Fruit fly (Drosophila melanogaster) whole organism, embryonic: ENCODE results near the gene Setx.

ENCODE experiments used
- BEAF-32 ChIP-seq: fragments of 200-800 bp; sonication (Bioruptor generic); optimal IDR thresholded peaks from 3 replicates; lab custom pipeline; 2017; ENCODE audit warnings: missing biosample characterization, missing genetic modification characterization, mild to moderate bottlenecking, moderate library complexity, missing genetic modification reagents
- CG12071 ChIP-seq: fragments of 200-800 bp; sonication (Bioruptor generic); optimal IDR thresholded peaks from 3 replicates; lab custom pipeline; 2018; ENCODE audit warnings: missing biosample characterization, mild to moderate bottlenecking, missing genetic modification characterization
- CG12659 ChIP-seq: fragments of 200-800 bp; sonication (Bioruptor generic); optimal IDR thresholded peaks from 3 replicates; lab custom pipeline; 2017; ENCODE audit warnings: mild to moderate bottlenecking, missing biosample characterization, missing genetic modification reagents, missing genetic modification characterization
- CG13123 ChIP-seq: fragments of 200-800 bp; sonication (Bioruptor generic); optimal IDR thresholded peaks from 2 replicates; lab custom pipeline; 2016; ENCODE audit warnings: missing biosample characterization, missing genetic modification characterization
- CG1792 ChIP-seq: fragments of 200-800 bp; sonication (Bioruptor generic); optimal IDR thresholded peaks from 2 replicates; lab custom pipeline; 2016; ENCODE audit warnings: missing biosample characterization, missing genetic modification characterization
- CG18262 ChIP-seq: fragments of 200-800 bp; optimal IDR thresholded peaks from 3 replicates; lab custom pipeline; 2019; ENCODE audit warnings: missing biosample characterization, mild to moderate bottlenecking, missing genetic modification characterization, moderate library complexity
- CG2199 ChIP-seq: fragments of 200-800 bp; sonication (Bioruptor generic); IDR thresholded peaks from 3 replicates; pipeline ENCODE4 v1.3.6; 2022; ENCODE audit warnings: missing biosample characterization, missing genetic modification characterization
- CG30020 ChIP-seq: fragments of 200-800 bp; optimal IDR thresholded peaks from 2 replicates; lab custom pipeline; 2019; ENCODE audit warnings: missing biosample characterization, mild to moderate bottlenecking, missing genetic modification characterization, moderate library complexity
- CG3407 ChIP-seq: fragments of 200-800 bp; sonication (Bioruptor generic); optimal IDR thresholded peaks from 2 replicates; lab custom pipeline; 2018; ENCODE audit warnings: missing biosample characterization, mild to moderate bottlenecking, missing genetic modification characterization
- CG6254 ChIP-seq: fragments of 200-800 bp; sonication (Bioruptor generic); optimal IDR thresholded peaks from 3 replicates; lab custom pipeline; 2017; ENCODE audit warnings: mild to moderate bottlenecking, missing biosample characterization, missing genetic modification reagents, missing genetic modification characterization
- CG6683 ChIP-seq: fragments of 200-800 bp; sonication (Bioruptor generic); optimal IDR thresholded peaks from 2 replicates; lab custom pipeline; 2017; ENCODE audit warnings: missing biosample characterization, mild to moderate bottlenecking, missing genetic modification characterization, missing genetic modification reagents
- CG6854 ChIP-seq: fragments of 200-800 bp; sonication (Bioruptor generic); optimal IDR thresholded peaks from 3 replicates; lab custom pipeline; 2017; ENCODE audit warnings: missing biosample characterization, mild to moderate bottlenecking, missing genetic modification characterization
- CG7271 ChIP-seq: fragments of 200-800 bp; sonication (Bioruptor generic); optimal IDR thresholded peaks from 2 replicates; lab custom pipeline; 2018; ENCODE audit warnings: missing biosample characterization, mild to moderate bottlenecking, missing genetic modification characterization, moderate library complexity
- CG7372 ChIP-seq: fragments of 200-800 bp; sonication (Bioruptor generic); IDR thresholded peaks from 2 replicates; pipeline ENCODE4 v1.3.6; 2022; ENCODE audit warnings: missing biosample characterization, missing genetic modification characterization
- CG9437 ChIP-seq: fragments of 200-800 bp; sonication (Bioruptor generic); optimal IDR thresholded peaks from 2 replicates; lab custom pipeline; 2018; ENCODE audit warnings: missing biosample characterization, mild to moderate bottlenecking, missing genetic modification characterization
- CTCF ChIP-seq: fragments of 200-800 bp; sonication (Bioruptor generic); optimal IDR thresholded peaks from 2 replicates; lab custom pipeline; 2017; ENCODE audit warnings: missing biosample characterization, mild to moderate bottlenecking, missing genetic modification characterization, moderate library complexity
- Dfd ChIP-seq, 2 experiments: fragments of >200 bp; optimal IDR thresholded peaks; 2 replicates each; lab custom pipeline; 2017; ENCODE audit warnings: missing biosample characterization in 2 of 2, missing genetic modification characterization in 2 of 2
- Gug ChIP-seq: fragments of 200-800 bp; sonication (Bioruptor generic); IDR thresholded peaks from 4 replicates; pipeline ENCODE4 v1.3.6; 2022; ENCODE audit warnings: missing biosample characterization, missing genetic modification characterization
- Jarid2 ChIP-seq: fragments of 200-800 bp; sonication (Bioruptor generic); optimal IDR thresholded peaks from 3 replicates; lab custom pipeline; 2017; ENCODE audit warnings: mild to moderate bottlenecking, missing biosample characterization, missing genetic modification reagents, missing genetic modification characterization
- Med ChIP-seq: fragments of 200-800 bp; sonication (Bioruptor generic); peaks from one replicate; lab custom pipeline; 2016; ENCODE audit warnings: missing biosample characterization, missing genetic modification characterization, mild to moderate bottlenecking, inconsistent platforms, moderate library complexity
- Mes4 ChIP-seq: fragments of 200-800 bp; sonication (Bioruptor generic); optimal IDR thresholded peaks from 2 replicates; lab custom pipeline; 2016; ENCODE audit warnings: missing biosample characterization, missing genetic modification characterization
- Myb ChIP-seq: fragments of 200-800 bp; sonication (Bioruptor generic); optimal IDR thresholded peaks from 2 replicates; lab custom pipeline; 2016; ENCODE audit warnings: missing biosample characterization, missing genetic modification characterization
- NfI ChIP-seq: fragments of 200-800 bp; sonication (Bioruptor generic); optimal IDR thresholded peaks from 3 replicates; lab custom pipeline; 2018; ENCODE audit warnings: missing biosample characterization, mild to moderate bottlenecking, missing genetic modification characterization, moderate library complexity
- Pdp1 ChIP-seq, 2 experiments: fragments of 200-800 bp; sonication (Bioruptor generic); optimal IDR thresholded peaks; 3 replicates each; lab custom pipeline; 2016; ENCODE audit warnings: missing biosample characterization in 2 of 2, missing genetic modification characterization in 2 of 2, mild to moderate bottlenecking in 1 of 2, moderate library complexity in 1 of 2
- Poxn ChIP-seq: fragments of 200-800 bp; sonication (Bioruptor generic); IDR thresholded peaks from 2 replicates; pipeline ENCODE4 v1.3.6; 2022; ENCODE audit warnings: missing biosample characterization, missing genetic modification characterization
- Ptx1 ChIP-seq: fragments of 200-800 bp; sonication (Bioruptor generic); IDR thresholded peaks from 2 replicates; pipeline ENCODE4 v1.3.6; 2022; ENCODE audit warnings: missing biosample characterization, missing genetic modification characterization
- Ravus ChIP-seq: fragments of 200-800 bp; sonication (Bioruptor generic); IDR thresholded peaks from 2 replicates; pipeline ENCODE4 v1.3.6; 2022; ENCODE audit warnings: missing biosample characterization, missing genetic modification characterization
- Rfx ChIP-seq: fragments of 200-800 bp; sonication (Bioruptor generic); IDR thresholded peaks from 2 replicates; pipeline ENCODE4 v1.3.6; 2022; ENCODE audit warnings: missing biosample characterization, missing genetic modification characterization
- Xbp1 ChIP-seq: fragments of 200-800 bp; sonication (Bioruptor generic); optimal IDR thresholded peaks from 3 replicates; lab custom pipeline; 2016; ENCODE audit warnings: missing biosample characterization, mild to moderate bottlenecking, missing genetic modification characterization
- YL-1 ChIP-seq: fragments of 200-800 bp; sonication (Bioruptor generic); optimal IDR thresholded peaks from 3 replicates; lab custom pipeline; 2017; ENCODE audit warnings: missing biosample characterization, mild to moderate bottlenecking, missing genetic modification characterization
- bowl ChIP-seq: fragments of 200-800 bp; sonication (Bioruptor generic); IDR thresholded peaks from 2 replicates; pipeline ENCODE4 v1.3.6; 2022; ENCODE audit warnings: missing biosample characterization, missing genetic modification characterization
- corto ChIP-seq: fragments of 200-800 bp; sonication (Bioruptor generic); optimal IDR thresholded peaks from 2 replicates; lab custom pipeline; 2016; ENCODE audit warnings: missing biosample characterization, mild to moderate bottlenecking, missing genetic modification characterization, moderate library complexity
- crc ChIP-seq: fragments of 200-800 bp; sonication (Bioruptor generic); optimal IDR thresholded peaks from 2 replicates; lab custom pipeline; 2016; ENCODE audit warnings: missing biosample characterization, missing genetic modification characterization
- crol ChIP-seq: fragments of 200-800 bp; sonication (Bioruptor generic); IDR thresholded peaks from 2 replicates; pipeline ENCODE4 v1.3.6; 2022; ENCODE audit warnings: missing biosample characterization, missing genetic modification characterization
- danr ChIP-seq: fragments of 200-800 bp; sonication (Bioruptor generic); IDR thresholded peaks from 2 replicates; pipeline ENCODE4 v1.3.6; 2022; ENCODE audit warnings: missing biosample characterization, missing genetic modification characterization
- en ChIP-seq: fragments of 200-800 bp; sonication (Bioruptor generic); optimal IDR thresholded peaks from 2 replicates; lab custom pipeline; 2016; ENCODE audit warnings: missing biosample characterization, missing genetic modification characterization
- eve ChIP-seq, 2 experiments: fragments of >200 bp; optimal IDR thresholded peaks; 2 replicates each; lab custom pipeline; 2017; ENCODE audit warnings: missing biosample characterization in 2 of 2, missing genetic modification characterization in 2 of 2
- gcm ChIP-seq: fragments of 200-800 bp; sonication (Bioruptor generic); optimal IDR thresholded peaks from 2 replicates; lab custom pipeline; 2019; ENCODE audit warnings: missing biosample characterization, mild to moderate bottlenecking, missing genetic modification characterization, moderate library complexity
- inv ChIP-seq: fragments of 200-800 bp; sonication (Bioruptor generic); IDR thresholded peaks from 2 replicates; pipeline ENCODE4 v1.3.6; 2022; ENCODE audit warnings: missing biosample characterization, missing genetic modification characterization; ENCODE audit not compliant: partially characterized antibody
- jumu ChIP-seq: fragments of 200-800 bp; sonication (Bioruptor generic); optimal IDR thresholded peaks from 3 replicates; lab custom pipeline; 2016; ENCODE audit warnings: missing biosample characterization, missing genetic modification characterization
- lov ChIP-seq, 2 experiments: fragments of 200-800 bp in 1 of 2; fragments of >200 bp in 1 of 2; sonication (Bioruptor generic) in 1 of 2; IDR thresholded peaks in 1 of 2; optimal IDR thresholded peaks in 1 of 2; 2 replicates in 1 of 2; 3 replicates in 1 of 2; pipeline versions ENCODE4 v1.3.6 to Lab custom; 2017 to 2022; ENCODE audit warnings: missing biosample characterization in 1 of 2, missing genetic modification characterization in 1 of 2
- luna ChIP-seq: fragments of 200-800 bp; sonication (Bioruptor generic); optimal IDR thresholded peaks from 2 replicates; lab custom pipeline; 2016; ENCODE audit warnings: missing biosample characterization, missing genetic modification characterization
- nau ChIP-seq: fragments of 200-800 bp; sonication (Bioruptor generic); optimal IDR thresholded peaks from 3 replicates; lab custom pipeline; 2017; ENCODE audit warnings: missing biosample characterization, mild to moderate bottlenecking, missing genetic modification characterization, missing genetic modification reagents
- org-1 ChIP-seq: fragments of 200-800 bp; sonication (Bioruptor generic); optimal IDR thresholded peaks from 2 replicates; lab custom pipeline; 2017; ENCODE audit warnings: missing biosample characterization, missing genetic modification characterization
- p53 ChIP-seq: fragments of 200-800 bp; sonication (Bioruptor generic); optimal IDR thresholded peaks from 2 replicates; lab custom pipeline; 2016; ENCODE audit warnings: missing biosample characterization, missing genetic modification characterization
- pzg ChIP-seq: fragments of 200-800 bp; sonication (Bioruptor generic); optimal IDR thresholded peaks from 3 replicates; lab custom pipeline; 2018; ENCODE audit warnings: missing biosample characterization, mild to moderate bottlenecking, missing genetic modification characterization, moderate library complexity
- ranshi ChIP-seq: fragments of 200-800 bp; sonication (Bioruptor generic); IDR thresholded peaks from 2 replicates; pipeline ENCODE4 v1.3.6; 2022; ENCODE audit warnings: missing biosample characterization, missing genetic modification characterization
- scrt ChIP-seq: fragments of 200-800 bp; sonication (Bioruptor generic); optimal IDR thresholded peaks from 2 replicates; lab custom pipeline; 2018; ENCODE audit warnings: missing biosample characterization, mild to moderate bottlenecking, missing genetic modification characterization, moderate library complexity
- stwl ChIP-seq: fragments of 200-800 bp; sonication (Bioruptor generic); optimal IDR thresholded peaks from 3 replicates; lab custom pipeline; 2018; ENCODE audit warnings: missing biosample characterization, mild to moderate bottlenecking, missing genetic modification characterization, moderate library complexity
- trem ChIP-seq: fragments of 200-800 bp; optimal IDR thresholded peaks from 3 replicates; lab custom pipeline; 2019; ENCODE audit warnings: missing biosample characterization, mild to moderate bottlenecking, missing genetic modification characterization, moderate library complexity

Gene Setx

dm6 chr3L:8096106-8096558, 41.2 kb downstream of the Setx start (continued):
- TF ChIP-seq CG30020 (no peak), CG6854 (peak; percentile 91), CG9437 (GFP tag; lab: Kevin White, UChicago) (peak; percentile 91), jumu (GFP tag; lab: Kevin White, UChicago) (peak; percentile 67), Gug (GFP tag; lab: Robert Waterston, UW) (peak; percentile 92; the same call in 3 of the 4 replicates), en (GFP tag; lab: Kevin White, UChicago) (peak; percentile 55), NfI (GFP tag; lab: Kevin White, UChicago) (peak; percentile 97), Mes4 (no peak), nau (GFP tag; lab: Kevin White, UChicago) (peak; percentile 89), scrt (peak; percentile 94), CG1792 (GFP tag; lab: Kevin White, UChicago) (peak; percentile 74), Med (GFP tag; lab: Kevin White, UChicago) (peak; percentile 98), bowl (GFP tag; lab: Robert Waterston, UW) (peak; percentile 82), Rfx (GFP tag; lab: Robert Waterston, UW) (peak; percentile 98), inv (GFP tag; lab: Robert Waterston, UW) (no peak), Ptx1 (GFP tag; lab: Robert Waterston, UW) (peak; percentile 96), org-1 (GFP tag; lab: Kevin White, UChicago) (peak; percentile 95), luna (GFP tag; lab: Kevin White, UChicago) (peak; percentile 82), Dfd (GFP tag; optimal IDR thresholded peaks at IDR 0.05; lab: Kevin White, UChicago) (no peak), Xbp1 (GFP tag; lab: Kevin White, UChicago) (peak; percentile 96), Poxn (GFP tag; lab: Robert Waterston, UW) (peak; percentile 96), eve (GFP tag; optimal IDR thresholded peaks at IDR 0.05; lab: Kevin White, UChicago) (no peak), CG2199 (GFP tag; lab: Robert Waterston, UW) (no peak; the same call in 2 of the 3 replicates), CG12071 (peak; percentile 70), CG7271 (no peak), CTCF (peak; percentile 45), stwl (tag; lab: Kevin White, UChicago) (no peak), CG18262 (peak; percentile 85), CG6254 (peak; percentile 68), p53 (peak; percentile 42), CG6683 (peak; percentile 94), CG3407 (GFP tag; lab: Kevin White, UChicago) (peak; percentile 80), corto (peak; percentile 79), CG13123 (peak; percentile 76), Myb (GFP tag; lab: Kevin White, UChicago) (peak; percentile 64), crol (GFP tag; lab: Robert Waterston, UW) (peak; percentile 40; the same call in 1 of the 2 replicates), Ravus (GFP tag; lab: Robert Waterston, UW) (peak; percentile 87), Jarid2 (GFP tag; lab: Kevin White, UChicago) (peak; percentile 81), CG12659 (GFP tag; lab: Kevin White, UChicago) (peak; percentile 98), Pdp1 (GFP tag; optimal IDR thresholded peaks at IDR 0.05; lab: Kevin White, UChicago) (peak; percentile 78 to 88), CG7372 (GFP tag; lab: Robert Waterston, UW) (peak; percentile 95), ranshi (peak; percentile 93), trem (tag; lab: Kevin White, UChicago) (no peak), YL-1 (GFP tag; lab: Kevin White, UChicago) (peak; percentile 87), BEAF-32 (GFP tag; lab: Kevin White, UChicago) (peak; percentile 17), lov (optimal IDR thresholded peaks at IDR 0.05; lab: Kevin White, UChicago) (no peak), lov (GFP tag; IDR thresholded peaks at IDR 0.05; lab: Robert Waterston, UW) (peak; percentile 60; the same call in 1 of the 3 replicates), crc (GFP tag; lab: Kevin White, UChicago) (peak; percentile 62), pzg (GFP tag; lab: Kevin White, UChicago) (peak; percentile 7), danr (peak; percentile 89), gcm (GFP tag; lab: Kevin White, UChicago) (peak; percentile 88)
